Worm (Caenorhabditis elegans): ENCODE measurements around the gene aagr-2.

aagr-2 gene

DNA sequence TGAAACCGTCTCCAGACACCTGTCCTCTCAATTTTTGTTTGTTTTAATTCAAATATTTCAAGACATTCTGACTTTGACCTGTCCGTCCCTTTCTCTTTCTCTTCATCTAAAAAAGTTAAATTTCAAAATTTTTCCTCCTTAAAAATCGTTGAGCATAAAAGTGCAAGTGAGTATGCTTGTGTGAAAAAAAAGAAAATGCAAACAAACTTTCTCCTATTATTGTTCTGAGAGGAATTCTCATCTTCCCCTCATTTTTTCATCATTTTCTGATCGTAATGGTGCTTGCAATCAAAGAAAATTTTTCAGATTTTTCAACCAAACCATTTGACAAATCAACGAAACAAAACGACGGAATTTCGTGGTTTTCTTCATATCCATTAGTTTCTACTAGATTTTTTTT is 43.8 kb upstream of the aagr-2 start, which contains the start of gene shc-2:
TSS of gene shc-2 (plus strand) at position 301 of the 400 bp plus-strand sequence.
- TF ChIP-seq ceh-82 (tag; optimal IDR thresholded peaks at IDR 0.05): no peak
- no peak for TF ChIP-seq ztf-4 (tag; optimal IDR thresholded peaks at IDR 0.05)
- TF ChIP-seq aly-2 (tag; optimal IDR thresholded peaks at IDR 0.05): no peak
- no peak for TF ChIP-seq nhr-77 (tag; optimal IDR thresholded peaks at IDR 0.05)
- TF ChIP-seq nhr-10 (tag; optimal IDR thresholded peaks at IDR 0.05): no peak
- TF ChIP-seq ZK546.5 (tag; optimal IDR thresholded peaks at IDR 0.05): no peak

DNA sequence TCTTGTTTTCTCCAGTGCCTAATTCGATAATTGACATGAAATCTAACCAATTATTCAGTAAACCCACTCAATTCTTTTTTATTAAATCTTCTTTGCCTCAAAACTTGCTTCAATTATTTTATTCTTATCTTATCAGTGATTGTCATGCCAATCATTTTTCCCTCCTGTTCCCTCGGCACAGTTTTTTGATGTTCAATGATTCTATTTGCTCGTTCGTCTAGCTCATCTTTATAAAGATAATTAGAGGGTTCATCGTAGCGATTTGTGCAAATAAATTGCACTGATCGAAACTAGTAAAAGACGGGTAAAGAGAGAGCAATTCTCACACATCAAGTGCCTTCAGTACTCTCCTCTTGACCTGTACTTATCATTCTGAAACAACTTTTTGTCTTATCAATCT is 42.6 kb upstream of the aagr-2 start:
- TF ChIP-seq aly-2 (tag; optimal IDR thresholded peaks at IDR 0.05) (no peak), fos-1 (tag; optimal IDR thresholded peaks at IDR 0.05) (peak; percentile 26), mdl-1 (tag; optimal IDR thresholded peaks at IDR 0.05) (no peak)

DNA sequence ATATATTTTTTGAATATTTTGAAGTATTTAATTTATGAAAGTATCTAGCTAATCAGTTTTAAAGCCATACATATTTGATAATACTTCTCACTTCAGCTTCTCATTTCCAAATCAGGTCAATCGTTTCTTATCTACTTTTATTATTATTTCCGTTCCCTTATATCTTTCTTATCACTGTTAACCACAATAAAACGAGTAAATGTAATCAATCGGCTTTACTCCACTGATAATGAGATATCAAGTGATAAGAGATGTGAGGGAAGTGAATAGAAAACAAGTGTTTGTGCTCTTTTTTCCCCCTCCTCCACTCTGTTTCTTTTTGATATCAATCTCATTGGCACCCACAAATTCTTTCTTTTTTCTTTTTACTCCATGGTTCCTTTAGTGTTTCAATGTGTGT is 41.5 kb upstream of the aagr-2 start:
- TF ChIP-seq mdl-1 (tag; optimal IDR thresholded peaks at IDR 0.05) (no peak), egl-27 (tag; optimal IDR thresholded peaks at IDR 0.05) (no peak), ztf-4 (tag; optimal IDR thresholded peaks at IDR 0.05) (no peak), nhr-11 (tag; optimal IDR thresholded peaks at IDR 0.05) (no peak), nhr-25 (tag; optimal IDR thresholded peaks at IDR 0.05) (no peak), sma-3 (GFP tag; optimal IDR thresholded peaks at IDR 0.05) (no peak), peb-1 (tag; optimal IDR thresholded peaks at IDR 0.05) (no peak), dmd-4 (tag; optimal IDR thresholded peaks at IDR 0.05) (no peak)

DNA sequence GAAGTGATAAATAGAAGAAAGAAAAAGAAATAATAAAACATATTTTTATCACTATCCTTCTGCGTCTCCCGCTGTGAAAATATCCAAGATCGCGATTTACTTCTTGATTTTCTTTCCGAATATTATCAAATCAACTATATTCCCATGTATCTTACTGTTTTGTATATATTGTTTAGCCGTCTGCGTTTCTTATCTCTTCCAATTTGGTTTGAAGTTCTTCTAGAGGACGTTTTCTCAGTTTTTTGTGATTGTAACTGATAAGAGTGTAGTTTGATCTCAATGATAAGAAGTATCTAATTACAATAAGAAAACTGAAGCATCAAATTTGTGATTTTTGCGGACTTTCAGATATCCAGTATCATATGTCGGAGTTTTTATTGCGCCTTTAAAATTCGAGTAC is 35.6 kb upstream of the aagr-2 start:
- TF ChIP-seq sma-3 (GFP tag; optimal IDR thresholded peaks at IDR 0.05) (peak; percentile 19), ama-1 (optimal IDR thresholded peaks at IDR 0.05) (no peak), sma-9 (GFP tag; optimal IDR thresholded peaks at IDR 0.05) (peak; percentile 16), sma-9 (tag; optimal IDR thresholded peaks at IDR 0.05) (no peak), fos-1 (tag; optimal IDR thresholded peaks at IDR 0.05) (peak; percentile 42), sem-4 (tag; optimal IDR thresholded peaks at IDR 0.05) (no peak)

DNA sequence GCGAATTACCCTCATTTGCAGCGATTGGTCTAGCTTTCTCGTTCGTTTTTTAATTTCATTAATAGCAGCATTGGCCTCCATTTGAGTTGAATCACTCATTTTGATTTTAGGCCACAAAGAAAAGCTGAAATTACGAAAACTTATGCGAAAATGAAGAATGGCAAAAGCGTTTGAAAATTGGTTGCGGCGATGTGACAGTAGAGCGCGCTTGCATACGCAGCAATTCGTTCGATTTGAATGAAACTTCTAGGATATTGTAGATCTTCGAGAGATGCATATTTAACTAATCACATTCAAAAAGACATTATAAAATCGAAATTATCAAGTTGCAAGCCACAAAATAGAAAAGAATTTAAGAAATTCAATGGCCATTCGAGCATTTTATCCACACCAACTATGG is 34.7 kb upstream of the aagr-2 start, which contains the start of gene ulp-2:
TSS of gene ulp-2 (minus strand) at position 158 of the 400 bp plus-strand sequence.
- TF ChIP-seq unc-55 (GFP tag; optimal IDR thresholded peaks at IDR 0.05): peak; percentile 39
- no peak for TF ChIP-seq unc-39 (tag; optimal IDR thresholded peaks at IDR 0.05)
- peak; percentile 46 for TF ChIP-seq C34F6.9 (tag; optimal IDR thresholded peaks at IDR 0.05)
- TF ChIP-seq lsy-2 (tag; optimal IDR thresholded peaks at IDR 0.05): peak in 1 of 2 experiments; percentile 26
- TF ChIP-seq nhr-129 (tag; optimal IDR thresholded peaks at IDR 0.05): peak; percentile 58
- no peak for TF ChIP-seq elt-3 (tag; optimal IDR thresholded peaks at IDR 0.05)
- TF ChIP-seq ceh-16 (tag; optimal IDR thresholded peaks at IDR 0.05): no peak

DNA sequence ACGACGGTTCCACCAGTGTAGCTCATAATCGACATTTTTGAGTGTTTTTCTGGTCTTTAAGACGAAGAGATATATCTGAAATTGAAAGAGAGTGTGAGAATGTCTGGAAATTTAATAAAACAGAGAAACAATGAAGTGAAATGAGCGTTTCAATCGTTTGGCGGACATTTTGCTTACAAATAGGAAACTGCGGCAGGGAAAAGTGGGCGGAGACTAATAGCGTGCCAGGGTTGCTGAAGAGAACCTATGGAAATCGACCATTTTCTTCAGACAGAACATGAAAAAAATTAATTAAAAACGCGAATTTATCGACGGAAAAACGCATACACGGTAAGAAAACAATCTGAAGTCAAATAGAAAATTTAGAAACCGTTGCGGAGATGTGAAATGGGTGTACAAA is 30.3 kb upstream of the aagr-2 start, which contains the start of gene pbs-3:
TSS of gene pbs-3 (minus strand) at position 75 of the 400 bp plus-strand sequence.
- TF ChIP-seq lin-13 (GFP tag; optimal IDR thresholded peaks at IDR 0.05): peak; percentile 76
- TF ChIP-seq nhr-12 (tag; optimal IDR thresholded peaks at IDR 0.05): no peak
- TF ChIP-seq alr-1 (tag; optimal IDR thresholded peaks at IDR 0.05): no peak
- peak; percentile 89 for TF ChIP-seq skn-1 (tag; optimal IDR thresholded peaks at IDR 0.05)
- no peak for TF ChIP-seq peb-1 (tag; optimal IDR thresholded peaks at IDR 0.05)
- TF ChIP-seq unc-39 (tag; optimal IDR thresholded peaks at IDR 0.05): no peak
- no peak for TF ChIP-seq dmd-4 (tag; optimal IDR thresholded peaks at IDR 0.05)
- TF ChIP-seq fos-1 (tag; optimal IDR thresholded peaks at IDR 0.05): peak; percentile 37
- TF ChIP-seq nhr-11 (tag; optimal IDR thresholded peaks at IDR 0.05): no peak
- no peak for TF ChIP-seq mbf-1 (tag; optimal IDR thresholded peaks at IDR 0.05)
- no peak for TF ChIP-seq R02D3.7 (tag; optimal IDR thresholded peaks at IDR 0.05)
- TF ChIP-seq nhr-77 (tag; optimal IDR thresholded peaks at IDR 0.05): no peak
- peak; percentile 13 for TF ChIP-seq F13H6.1 (tag; optimal IDR thresholded peaks at IDR 0.05)
- no peak for TF ChIP-seq egl-27 (tag; optimal IDR thresholded peaks at IDR 0.05)
- TF ChIP-seq nhr-6 (tag; optimal IDR thresholded peaks at IDR 0.05): no peak
- TF ChIP-seq nhr-10 (tag; optimal IDR thresholded peaks at IDR 0.05): no peak
- TF ChIP-seq ceh-16 (tag; optimal IDR thresholded peaks at IDR 0.05): no peak
- no peak for TF ChIP-seq ztf-11 (tag; optimal IDR thresholded peaks at IDR 0.05)
- TF ChIP-seq elt-1 (tag; optimal IDR thresholded peaks at IDR 0.05): no peak
- TF ChIP-seq zag-1 (tag; optimal IDR thresholded peaks at IDR 0.05): no peak
- no peak for TF ChIP-seq ztf-1 (GFP tag; conservative IDR thresholded peaks at IDR 0.05)
- TF ChIP-seq nhr-23 (tag; optimal IDR thresholded peaks at IDR 0.05): no peak
- no peak for TF ChIP-seq blmp-1 (tag; optimal IDR thresholded peaks at IDR 0.05; ENCODE audit: insufficient read depth)
- peak; percentile 79 for TF ChIP-seq unc-55 (GFP tag; optimal IDR thresholded peaks at IDR 0.05)
- no peak for TF ChIP-seq ztf-4 (tag; optimal IDR thresholded peaks at IDR 0.05)
- TF ChIP-seq nhr-21 (tag; optimal IDR thresholded peaks at IDR 0.05): peak; percentile 41
- peak; percentile 46 for TF ChIP-seq nhr-25 (tag; optimal IDR thresholded peaks at IDR 0.05)
- no peak for TF ChIP-seq Y55F3AM.14 (GFP tag; optimal IDR thresholded peaks at IDR 0.05)
- TF ChIP-seq snpc-4 (tag; optimal IDR thresholded peaks at IDR 0.05): peak; percentile 33
- TF ChIP-seq elt-3 (tag; optimal IDR thresholded peaks at IDR 0.05): no peak
- no peak for TF ChIP-seq nhr-237 (tag; optimal IDR thresholded peaks at IDR 0.05)
- no peak for TF ChIP-seq lin-39 (tag; optimal IDR thresholded peaks at IDR 0.05)
